Fruit fly (Drosophila melanogaster): Measurements from ENCODE around the gene mRpL2.

mRpL2 gene

dm6 chr3L:11155380-11155779 is 34.7 kb downstream of the mRpL2 start (continued):
- no peak for TF ChIP-seq prd (optimal IDR thresholded peaks at IDR 0.05)
- TF ChIP-seq prd (GFP tag; IDR thresholded peaks at IDR 0.05): peak; percentile 29; the same call in 1 of the 3 replicates
- TF ChIP-seq BEAF-32 (GFP tag; optimal IDR thresholded peaks at IDR 0.05): no peak
- TF ChIP-seq Xbp1 (GFP tag; optimal IDR thresholded peaks at IDR 0.05): peak; percentile 24
- 0 out of 2 replicates have a peak, but pooled peaks have one; percentile 10 for TF ChIP-seq CG31441 (GFP tag; IDR thresholded peaks at IDR 0.05)
- TF ChIP-seq esg (GFP tag; conservative IDR thresholded peaks at IDR 0.05): peak; percentile 47
- TF ChIP-seq CG32532 (GFP tag; IDR thresholded peaks at IDR 0.05): peak; percentile 25; the same call in 1 of the 2 replicates
- no peak for TF ChIP-seq CG4730 (GFP tag; IDR thresholded peaks at IDR 0.05)
- TF ChIP-seq CG2202 (tag; optimal IDR thresholded peaks at IDR 0.05): no peak
- TF ChIP-seq CG33557 (GFP tag; optimal IDR thresholded peaks at IDR 0.05): no peak
- peak; percentile 14; the same call in 1 of the 2 replicates for TF ChIP-seq CG14014 (GFP tag; IDR thresholded peaks at IDR 0.05)
- TF ChIP-seq Rfx (GFP tag; IDR thresholded peaks at IDR 0.05): peak; percentile 39
- TF ChIP-seq nom (GFP tag; optimal IDR thresholded peaks at IDR 0.05): no peak
- no peak for TF ChIP-seq CG2116 (GFP tag; optimal IDR thresholded peaks at IDR 0.05)
- 0 out of 3 replicates have a peak, but pooled peaks have one; percentile 6 for TF ChIP-seq CG7357 (GFP tag; IDR thresholded peaks at IDR 0.05)
- TF ChIP-seq HLH4C (GFP tag; IDR thresholded peaks at IDR 0.05; ENCODE audit: partially characterized antibody): no peak
- TF ChIP-seq pan (optimal IDR thresholded peaks at IDR 0.05): no peak
- peak in 1 of 2 experiments; percentile 64 for TF ChIP-seq pan (GFP tag; optimal IDR thresholded peaks at IDR 0.05 in 1 of 2, IDR thresholded peaks at IDR 0.05 in 1 of 2)
- TF ChIP-seq CG6254 (GFP tag; optimal IDR thresholded peaks at IDR 0.05): no peak
- TF ChIP-seq CG6689 (GFP tag; IDR thresholded peaks at IDR 0.05): peak; percentile 35; the same call in 1 of the 2 replicates
- no peak for TF ChIP-seq NfI (GFP tag; optimal IDR thresholded peaks at IDR 0.05)
- TF ChIP-seq gro (GFP tag; optimal IDR thresholded peaks at IDR 0.05): no peak
- peak; percentile 47; the same call in 1 of the 3 replicates for TF ChIP-seq tgo (GFP tag; IDR thresholded peaks at IDR 0.05)
- no peak for TF ChIP-seq CG8281 (tag; optimal IDR thresholded peaks at IDR 0.05)
- TF ChIP-seq E2f1 (GFP tag; IDR thresholded peaks at IDR 0.05): no peak
- peak; percentile 36; the same call in 2 of the 3 replicates for TF ChIP-seq row (GFP tag; IDR thresholded peaks at IDR 0.05)
- TF ChIP-seq CG1602 (GFP tag; optimal IDR thresholded peaks at IDR 0.05): no peak
- TF ChIP-seq Awh (GFP tag; IDR thresholded peaks at IDR 0.05): peak; percentile 33; the same call in 1 of the 2 replicates
- peak; percentile 23; the same call in 1 of the 2 replicates for TF ChIP-seq ssp (GFP tag; IDR thresholded peaks at IDR 0.05)
- peak in 1 of 2 experiments; percentile 25 for TF ChIP-seq bsh (GFP tag; optimal IDR thresholded peaks at IDR 0.05)
- TF ChIP-seq Med (GFP tag): peak; percentile 72
- 0 out of 2 replicates have a peak, but pooled peaks have one; percentile 22 for TF ChIP-seq CG14667 (GFP tag; IDR thresholded peaks at IDR 0.05)
- TF ChIP-seq CoRest (tag; optimal IDR thresholded peaks at IDR 0.05): peak; percentile 7
- TF ChIP-seq dpn (GFP tag; optimal IDR thresholded peaks at IDR 0.05): peak in 1 of 2 experiments; percentile 6
- 0 out of 3 replicates have a peak, but pooled peaks have one; percentile 21 for TF ChIP-seq ci (GFP tag; IDR thresholded peaks at IDR 0.05)
- TF ChIP-seq HLH3B (GFP tag; IDR thresholded peaks at IDR 0.05): 0 out of 2 replicates have a peak, but pooled peaks have one; percentile 17
- no peak for TF ChIP-seq sob (GFP tag; IDR thresholded peaks at IDR 0.05)
- TF ChIP-seq tna (GFP tag; IDR thresholded peaks at IDR 0.05; ENCODE audit: partially characterized antibody): no peak
- peak; percentile 15 for TF ChIP-seq CG12391 (tag; optimal IDR thresholded peaks at IDR 0.05)
- TF ChIP-seq CG10321 (GFP tag; IDR thresholded peaks at IDR 0.05): 0 out of 2 replicates have a peak, but pooled peaks have one; percentile 19
- no peak for TF ChIP-seq tx (GFP tag; optimal IDR thresholded peaks at IDR 0.05)
- TF ChIP-seq sens (GFP tag): peak; percentile 63
- TF ChIP-seq zen (tag; optimal IDR thresholded peaks at IDR 0.05): no peak
- no peak for TF ChIP-seq CG11093 (GFP tag; IDR thresholded peaks at IDR 0.05)
- no peak for TF ChIP-seq sna (GFP tag; IDR thresholded peaks at IDR 0.05; ENCODE audit: partially characterized antibody)
- TF ChIP-seq CG17328 (GFP tag; IDR thresholded peaks at IDR 0.05): 0 out of 2 replicates have a peak, but pooled peaks have one; percentile 36
- TF ChIP-seq CG32767 (GFP tag; IDR thresholded peaks at IDR 0.05): no peak; the same call in 1 of the 2 replicates
- no peak for TF ChIP-seq Six4 (GFP tag; optimal IDR thresholded peaks at IDR 0.05)
- TF ChIP-seq tin (GFP tag; optimal IDR thresholded peaks at IDR 0.05): no peak
- TF ChIP-seq kni (GFP tag; optimal IDR thresholded peaks at IDR 0.05): no peak

Measured in whole organism, embryonic.